Fruit fly (Drosophila melanogaster) whole organism, embryonic: ENCODE data around the gene bsh.
A peak's percentile ranks its signal among the peaks of the same experiment; 100 is the strongest.

Experiments used
- ATbp ChIP-seq: fragments of 200-800 bp; sonication (Bioruptor generic); optimal IDR thresholded peaks from 2 replicates; lab custom pipeline; 2017; ENCODE audit warnings: missing biosample characterization, mild to moderate bottlenecking, missing genetic modification characterization, missing genetic modification reagents
- Abd-B ChIP-seq: fragments of 200-800 bp; sonication (Bioruptor generic); optimal IDR thresholded peaks from 2 replicates; lab custom pipeline; 2018; ENCODE audit warnings: missing biosample characterization, mild to moderate bottlenecking, missing genetic modification characterization, moderate library complexity
- Adf1 ChIP-seq: fragments of 200-800 bp; sonication (Bioruptor generic); IDR thresholded peaks from 2 replicates; pipeline ENCODE4 v1.3.6; 2022; ENCODE audit warnings: missing biosample characterization, missing genetic modification characterization
- Antp ChIP-seq: fragments of 200-800 bp; sonication (Bioruptor generic); optimal IDR thresholded peaks from 3 replicates; lab custom pipeline; 2016; ENCODE audit warnings: missing biosample characterization, missing genetic modification characterization
- CG10462 ChIP-seq: fragments of 200-800 bp; sonication (Bioruptor generic); optimal IDR thresholded peaks from 2 replicates; lab custom pipeline; 2016; ENCODE audit warnings: missing biosample characterization, missing genetic modification characterization
- CG11085 ChIP-seq: fragments of 200-800 bp; sonication (Bioruptor generic); IDR thresholded peaks from 2 replicates; pipeline ENCODE4 v1.3.6; 2022; ENCODE audit warnings: missing biosample characterization, missing genetic modification characterization
- CG12071 ChIP-seq: fragments of 200-800 bp; sonication (Bioruptor generic); optimal IDR thresholded peaks from 3 replicates; lab custom pipeline; 2018; ENCODE audit warnings: missing biosample characterization, mild to moderate bottlenecking, missing genetic modification characterization
- CG15269 ChIP-seq: fragments of 200-800 bp; sonication (Bioruptor generic); optimal IDR thresholded peaks from 2 replicates; lab custom pipeline; 2018; ENCODE audit warnings: missing biosample characterization, mild to moderate bottlenecking, missing genetic modification characterization, moderate library complexity
- CG1602 ChIP-seq: fragments of 200-800 bp; sonication (Bioruptor generic); optimal IDR thresholded peaks from 3 replicates; lab custom pipeline; 2016; ENCODE audit warnings: missing biosample characterization, missing genetic modification characterization
- CG17361 ChIP-seq: fragments of 200-800 bp; sonication (Bioruptor generic); IDR thresholded peaks from 3 replicates; pipeline ENCODE4 v1.3.6; 2022; ENCODE audit warnings: missing biosample characterization, missing genetic modification characterization
- CG17568 ChIP-seq: fragments of 200-800 bp; sonication (Bioruptor generic); optimal IDR thresholded peaks from 2 replicates; lab custom pipeline; 2018; ENCODE audit warnings: missing biosample characterization, mild to moderate bottlenecking, missing genetic modification characterization, moderate library complexity
- CG18764 ChIP-seq: fragments of 200-800 bp; sonication (Bioruptor generic); optimal IDR thresholded peaks from 3 replicates; lab custom pipeline; 2016; ENCODE audit warnings: missing biosample characterization, missing genetic modification characterization
- CG2678 ChIP-seq: fragments of 200-800 bp; sonication (Bioruptor generic); optimal IDR thresholded peaks from 3 replicates; lab custom pipeline; 2019; ENCODE audit warnings: missing biosample characterization, mild to moderate bottlenecking, missing genetic modification characterization, moderate library complexity
- CG30403 ChIP-seq: fragments of 200-800 bp; sonication (Bioruptor generic); optimal IDR thresholded peaks from 3 replicates; lab custom pipeline; 2016; ENCODE audit warnings: missing biosample characterization, missing genetic modification characterization
- CG3065 ChIP-seq: fragments of 200-800 bp; sonication (Bioruptor generic); optimal IDR thresholded peaks from 2 replicates; lab custom pipeline; 2016; ENCODE audit warnings: missing biosample characterization, missing genetic modification characterization
- CG3847 ChIP-seq: fragments of 200-800 bp; sonication (Bioruptor generic); IDR thresholded peaks from 2 replicates; pipeline ENCODE4 v1.3.6; 2022; ENCODE audit warnings: missing biosample characterization, missing genetic modification characterization
- CG8281 ChIP-seq: fragments of 200-800 bp; sonication (Bioruptor generic); optimal IDR thresholded peaks from 2 replicates; lab custom pipeline; 2018; ENCODE audit warnings: missing biosample characterization, mild to moderate bottlenecking, missing genetic modification characterization, moderate library complexity
- CG8388 ChIP-seq: fragments of 200-800 bp; sonication (Bioruptor generic); optimal IDR thresholded peaks from 2 replicates; lab custom pipeline; 2019; ENCODE audit warnings: missing biosample characterization, mild to moderate bottlenecking, missing genetic modification characterization, moderate library complexity
- CG8765 ChIP-seq: fragments of 200-800 bp; sonication (Bioruptor generic); IDR thresholded peaks from 2 replicates; pipeline ENCODE4 v1.3.6; 2022; ENCODE audit warnings: missing biosample characterization, missing genetic modification characterization
- CG9215 ChIP-seq: fragments of 200-800 bp; sonication (Bioruptor generic); IDR thresholded peaks from 2 replicates; pipeline ENCODE4 v1.3.6; 2022; ENCODE audit warnings: missing biosample characterization, missing genetic modification characterization
- CG9727 ChIP-seq: fragments of 200-800 bp; sonication (Bioruptor generic); optimal IDR thresholded peaks from 3 replicates; lab custom pipeline; 2017; ENCODE audit warnings: missing biosample characterization, mild to moderate bottlenecking, missing genetic modification characterization
- Drgx ChIP-seq: fragments of 200-800 bp; sonication (Bioruptor generic); IDR thresholded peaks from 2 replicates; pipeline ENCODE4 v1.3.6; 2022; ENCODE audit warnings: missing biosample characterization, missing genetic modification characterization
- ERR ChIP-seq: fragments of 200-800 bp; sonication (Bioruptor generic); optimal IDR thresholded peaks from 2 replicates; lab custom pipeline; 2016; ENCODE audit warnings: missing biosample characterization, missing genetic modification characterization
- Fer2 ChIP-seq: fragments of 200-800 bp; sonication (Bioruptor generic); optimal IDR thresholded peaks from 2 replicates; lab custom pipeline; 2018; ENCODE audit warnings: missing biosample characterization, mild to moderate bottlenecking, missing genetic modification characterization, moderate library complexity
- Jarid2 ChIP-seq: fragments of 200-800 bp; sonication (Bioruptor generic); optimal IDR thresholded peaks from 3 replicates; lab custom pipeline; 2017; ENCODE audit warnings: mild to moderate bottlenecking, missing biosample characterization, missing genetic modification reagents, missing genetic modification characterization
- MTF-1 ChIP-seq: fragments of 200-800 bp; sonication (Bioruptor generic); optimal IDR thresholded peaks from 2 replicates; lab custom pipeline; 2018; ENCODE audit warnings: missing biosample characterization, mild to moderate bottlenecking, missing genetic modification characterization, borderline replicate concordance
- Med ChIP-seq: fragments of 200-800 bp; sonication (Bioruptor generic); peaks from one replicate; lab custom pipeline; 2016; ENCODE audit warnings: missing biosample characterization, missing genetic modification characterization, mild to moderate bottlenecking, inconsistent platforms, moderate library complexity
- NFAT ChIP-seq: fragments of 200-800 bp; sonication (Bioruptor generic); IDR thresholded peaks from 2 replicates; pipeline ENCODE4 v1.3.6; 2022; ENCODE audit warnings: missing biosample characterization, missing genetic modification characterization
- PHDP ChIP-seq: fragments of 200-800 bp; sonication (Bioruptor generic); optimal IDR thresholded peaks from 3 replicates; lab custom pipeline; 2018; ENCODE audit warnings: missing biosample characterization, mild to moderate bottlenecking, missing genetic modification characterization, moderate library complexity
- Rfx ChIP-seq: fragments of 200-800 bp; sonication (Bioruptor generic); IDR thresholded peaks from 2 replicates; pipeline ENCODE4 v1.3.6; 2022; ENCODE audit warnings: missing biosample characterization, missing genetic modification characterization
- Scr ChIP-seq: fragments of 200-800 bp; sonication (Bioruptor generic); IDR thresholded peaks from 2 replicates; pipeline ENCODE4 v1.3.6; 2022; ENCODE audit warnings: missing biosample characterization, missing genetic modification characterization; ENCODE audit not compliant: partially characterized antibody
- Tbp ChIP-seq: fragments of >200 bp; optimal IDR thresholded peaks from 2 replicates; lab custom pipeline; 2018; ENCODE audit warnings: missing biosample characterization, missing genetic modification characterization
- ac ChIP-seq: fragments of 200-800 bp; sonication (Bioruptor generic); optimal IDR thresholded peaks from 3 replicates; lab custom pipeline; 2017; ENCODE audit warnings: missing biosample characterization, mild to moderate bottlenecking, missing genetic modification characterization
- ara ChIP-seq: fragments of 200-800 bp; sonication (Bioruptor generic); IDR thresholded peaks from 2 replicates; pipeline ENCODE4 v1.3.6; 2022; ENCODE audit warnings: missing biosample characterization, missing genetic modification characterization
- cato ChIP-seq: fragments of 200-800 bp; sonication (Bioruptor generic); optimal IDR thresholded peaks from 2 replicates; lab custom pipeline; 2016; ENCODE audit warnings: missing biosample characterization, missing genetic modification characterization, borderline replicate concordance
- corto ChIP-seq: fragments of 200-800 bp; sonication (Bioruptor generic); optimal IDR thresholded peaks from 2 replicates; lab custom pipeline; 2016; ENCODE audit warnings: missing biosample characterization, mild to moderate bottlenecking, missing genetic modification characterization, moderate library complexity
- croc ChIP-seq: fragments of 200-800 bp; sonication (Bioruptor generic); conservative IDR thresholded peaks from 3 replicates; pipeline ENCODE4 v1.3.6; 2022; ENCODE audit warnings: missing biosample characterization, missing genetic modification characterization
- ems ChIP-seq: fragments of 200-800 bp; sonication (Bioruptor generic); optimal IDR thresholded peaks from 3 replicates; lab custom pipeline; 2016; ENCODE audit warnings: missing biosample characterization, missing genetic modification characterization
- fd3F ChIP-seq: fragments of 200-800 bp; sonication (Bioruptor generic); optimal IDR thresholded peaks from 2 replicates; lab custom pipeline; 2018; ENCODE audit warnings: missing biosample characterization, mild to moderate bottlenecking, missing genetic modification characterization, moderate library complexity
- gro ChIP-seq: fragments of 200-800 bp; sonication (Bioruptor generic); optimal IDR thresholded peaks from 2 replicates; lab custom pipeline; 2016; ENCODE audit warnings: missing biosample characterization, missing genetic modification characterization
- hbn ChIP-seq: fragments of 200-800 bp; sonication (Bioruptor generic); IDR thresholded peaks from 2 replicates; pipeline ENCODE4 v1.3.6; 2022; ENCODE audit warnings: missing biosample characterization, missing genetic modification characterization; ENCODE audit not compliant: partially characterized antibody
- lilli ChIP-seq: fragments of 200-800 bp; sonication (Bioruptor generic); optimal IDR thresholded peaks from 3 replicates; lab custom pipeline; 2016; ENCODE audit warnings: missing biosample characterization, missing genetic modification characterization
- onecut ChIP-seq: fragments of 200-800 bp; sonication (Bioruptor generic); IDR thresholded peaks from 2 replicates; pipeline ENCODE4 v1.3.6; 2022; ENCODE audit warnings: missing biosample characterization, missing genetic modification characterization
- org-1 ChIP-seq: fragments of 200-800 bp; sonication (Bioruptor generic); optimal IDR thresholded peaks from 2 replicates; lab custom pipeline; 2017; ENCODE audit warnings: missing biosample characterization, missing genetic modification characterization
- pb ChIP-seq: fragments of 200-800 bp; sonication (Bioruptor generic); optimal IDR thresholded peaks from 3 replicates; lab custom pipeline; 2016; ENCODE audit warnings: missing biosample characterization, missing genetic modification characterization
- shn ChIP-seq: fragments of 200-800 bp; sonication (Bioruptor generic); optimal IDR thresholded peaks from 3 replicates; lab custom pipeline; 2016; ENCODE audit warnings: missing biosample characterization, missing genetic modification characterization
- sima ChIP-seq: fragments of 200-800 bp; sonication (Bioruptor generic); optimal IDR thresholded peaks from 2 replicates; lab custom pipeline; 2016; ENCODE audit warnings: missing biosample characterization, missing genetic modification characterization
- tgo ChIP-seq: fragments of 200-800 bp; sonication (Bioruptor generic); IDR thresholded peaks from 3 replicates; pipeline ENCODE4 v1.3.6; 2022; ENCODE audit warnings: missing biosample characterization, missing genetic modification characterization
- toy ChIP-seq: fragments of 200-800 bp; sonication (Bioruptor generic); IDR thresholded peaks from 2 replicates; pipeline ENCODE4 v1.3.6; 2022; ENCODE audit warnings: missing biosample characterization, missing genetic modification characterization
- wek ChIP-seq: fragments of 200-800 bp; sonication (Bioruptor generic); optimal IDR thresholded peaks from 3 replicates; lab custom pipeline; 2018; ENCODE audit warnings: missing biosample characterization, mild to moderate bottlenecking, missing genetic modification characterization, moderate library complexity

bsh gene

DNA sequence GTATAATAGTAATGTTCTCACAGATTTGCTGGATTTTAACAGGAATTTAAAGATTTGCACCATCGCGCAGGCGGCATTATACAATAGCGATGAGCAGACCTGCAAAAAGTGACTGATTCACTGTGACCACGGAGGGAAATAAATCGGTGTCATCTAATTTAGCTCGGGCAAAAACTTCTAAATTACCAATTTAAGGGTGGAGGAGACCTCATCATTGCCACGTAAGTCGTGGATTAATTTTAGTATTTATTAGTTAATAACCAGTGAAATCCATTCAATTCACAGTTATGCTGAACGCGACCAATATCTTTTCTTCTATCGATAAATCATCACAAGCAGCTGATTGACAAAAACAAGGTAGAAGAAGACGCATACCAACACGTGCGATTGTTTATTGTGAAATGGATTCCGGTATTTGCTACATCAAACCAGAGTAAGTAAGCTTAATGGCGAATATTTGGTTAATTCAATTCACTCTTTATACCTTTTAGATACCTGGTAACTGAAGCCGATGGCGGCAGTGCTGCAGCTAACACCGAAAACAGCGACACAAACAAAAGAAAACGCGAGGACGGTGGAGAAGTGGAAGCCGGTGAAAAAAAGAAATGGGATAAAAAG lies 10.2 kb downstream of the bsh start, which contains the start of the genes CG10628 and Dus3 (continued):
- peak; percentile 90 for TF ChIP-seq Drgx (GFP tag; lab: Robert Waterston, UW)
- TF ChIP-seq CG3847 (GFP tag; lab: Robert Waterston, UW) = peak; percentile 91
- TF ChIP-seq Tbp (GFP tag; lab: Kevin White, UChicago) = no peak
- 0 out of 2 replicates have a peak, but pooled peaks have one; percentile 28 for TF ChIP-seq hbn
- TF ChIP-seq ara (GFP tag; lab: Robert Waterston, UW) = peak; percentile 93
- TF ChIP-seq toy = peak; percentile 64
- peak; percentile 88 for TF ChIP-seq CG15269 (tag; lab: Kevin White, UChicago)
- peak; percentile 76 for TF ChIP-seq CG10462
- TF ChIP-seq Jarid2 (GFP tag; lab: Kevin White, UChicago) = peak; percentile 46
- TF ChIP-seq NFAT (GFP tag; lab: Robert Waterston, UW) = peak; percentile 91
- peak; percentile 80 for TF ChIP-seq cato (GFP tag; lab: Kevin White, UChicago)
- TF ChIP-seq CG2678 (tag; lab: Kevin White, UChicago) = peak; percentile 91
- peak; percentile 95 for TF ChIP-seq CG30403 (GFP tag; lab: Kevin White, UChicago)
- peak; percentile 82 for TF ChIP-seq CG12071
- TF ChIP-seq shn (GFP tag; lab: Kevin White, UChicago) = peak; percentile 90
- peak; percentile 91 for TF ChIP-seq CG9215 (GFP tag; lab: Robert Waterston, UW)
- TF ChIP-seq Med (GFP tag; lab: Kevin White, UChicago) = peak; percentile 99
- peak; percentile 77 for TF ChIP-seq CG3065
- TF ChIP-seq CG18764 (GFP tag; lab: Kevin White, UChicago) = peak; percentile 88
- no peak for TF ChIP-seq CG17568 (GFP tag; lab: Kevin White, UChicago)
- peak; percentile 65 for TF ChIP-seq sima
- peak; percentile 76 for TF ChIP-seq Fer2 (tag; lab: Kevin White, UChicago)
- peak; percentile 86 for TF ChIP-seq croc (GFP tag; lab: Robert Waterston, UW)
- TF ChIP-seq org-1 (GFP tag; lab: Kevin White, UChicago) = peak; percentile 77
- TF ChIP-seq ac (GFP tag; lab: Kevin White, UChicago) = peak; percentile 38
- peak; percentile 68 for TF ChIP-seq Scr (GFP tag; lab: Robert Waterston, UW)
- peak; percentile 95 for TF ChIP-seq gro (GFP tag; lab: Kevin White, UChicago)
- TF ChIP-seq CG8281 (tag; lab: Kevin White, UChicago) = peak; percentile 79
- peak; percentile 84 for TF ChIP-seq CG8388 (GFP tag; lab: Kevin White, UChicago)
- peak; percentile 64 for TF ChIP-seq MTF-1 (GFP tag; lab: Kevin White, UChicago)
- peak; percentile 71 for TF ChIP-seq CG8765 (GFP tag; lab: Robert Waterston, UW)
- TF ChIP-seq ATbp (GFP tag; lab: Kevin White, UChicago) = peak; percentile 72
- TF ChIP-seq tgo (GFP tag; lab: Robert Waterston, UW) = peak; percentile 93
- TF ChIP-seq CG17361 = peak; percentile 93
- peak; percentile 89 for TF ChIP-seq Abd-B
- peak; percentile 53 for TF ChIP-seq wek (GFP tag; lab: Kevin White, UChicago)
- TF ChIP-seq CG11085 (GFP tag; lab: Robert Waterston, UW) = peak; percentile 88
- TF ChIP-seq PHDP (tag; lab: Kevin White, UChicago) = peak; percentile 90
- TF ChIP-seq lilli (GFP tag; lab: Kevin White, UChicago) = peak; percentile 96
- peak; percentile 84 for TF ChIP-seq pb (GFP tag; lab: Kevin White, UChicago)
- peak; percentile 93 for TF ChIP-seq ems (GFP tag; lab: Kevin White, UChicago)
- TF ChIP-seq onecut (GFP tag; lab: Robert Waterston, UW) = peak; percentile 81
- TF ChIP-seq Antp (GFP tag; lab: Kevin White, UChicago) = peak; percentile 94
- peak; percentile 87 for TF ChIP-seq CG9727 (GFP tag; lab: Kevin White, UChicago)
- peak; percentile 73 for TF ChIP-seq ERR (GFP tag; lab: Kevin White, UChicago)
- peak; percentile 83 for TF ChIP-seq fd3F (GFP tag; lab: Kevin White, UChicago)
- TF ChIP-seq Rfx (GFP tag; lab: Robert Waterston, UW) = peak; percentile 95
- peak; percentile 90 for TF ChIP-seq CG1602 (GFP tag; lab: Kevin White, UChicago)
- peak; percentile 66 for TF ChIP-seq corto (GFP tag; lab: Kevin White, UChicago)
- TF ChIP-seq Adf1 (GFP tag; lab: Robert Waterston, UW) = peak; percentile 60
